Fruit fly (Drosophila melanogaster): ENCODE data around the gene GABPI.

GABPI gene

DNA sequence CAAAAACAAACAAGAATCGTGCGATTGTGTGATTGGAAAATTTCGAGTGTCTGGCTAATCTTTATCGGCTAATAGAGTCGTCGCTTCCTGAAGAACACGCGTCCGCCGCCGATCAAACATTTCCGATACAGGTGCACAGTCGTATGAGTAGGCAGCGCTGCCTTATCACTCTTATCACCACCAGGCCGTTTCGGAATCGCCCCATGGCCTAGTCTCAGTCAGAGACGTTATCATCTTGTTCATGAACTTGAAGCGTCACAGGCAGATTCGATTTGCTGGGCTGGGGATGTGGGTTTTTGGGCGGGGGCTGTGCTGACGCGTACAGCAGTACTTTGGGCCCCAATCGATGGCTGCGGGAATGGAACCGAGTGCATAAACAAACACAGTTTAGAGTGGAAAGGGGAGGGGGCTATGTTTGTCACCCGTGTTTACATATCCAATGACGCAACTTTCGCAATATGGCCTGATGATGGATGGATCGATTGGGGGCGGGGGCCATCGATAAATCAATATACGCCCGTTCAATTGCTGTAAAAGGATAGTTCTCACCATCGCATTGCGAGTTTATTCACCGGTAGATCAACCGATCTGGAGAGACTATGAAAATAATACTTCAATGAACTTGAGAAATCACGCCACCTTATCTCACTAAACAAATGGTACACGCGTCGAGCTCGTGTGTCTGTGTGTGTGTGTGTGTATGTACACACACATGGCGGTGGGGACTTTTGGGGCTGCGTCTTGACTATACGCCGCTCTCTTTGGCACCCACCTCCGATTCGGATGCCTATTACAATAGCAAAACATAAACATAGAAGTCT lies 27.8 kb downstream of the GABPI start:
- TF ChIP-seq CG17801 (GFP tag; optimal IDR thresholded peaks at IDR 0.05; ENCODE audit: partially characterized antibody), result peak; percentile 8

DNA sequence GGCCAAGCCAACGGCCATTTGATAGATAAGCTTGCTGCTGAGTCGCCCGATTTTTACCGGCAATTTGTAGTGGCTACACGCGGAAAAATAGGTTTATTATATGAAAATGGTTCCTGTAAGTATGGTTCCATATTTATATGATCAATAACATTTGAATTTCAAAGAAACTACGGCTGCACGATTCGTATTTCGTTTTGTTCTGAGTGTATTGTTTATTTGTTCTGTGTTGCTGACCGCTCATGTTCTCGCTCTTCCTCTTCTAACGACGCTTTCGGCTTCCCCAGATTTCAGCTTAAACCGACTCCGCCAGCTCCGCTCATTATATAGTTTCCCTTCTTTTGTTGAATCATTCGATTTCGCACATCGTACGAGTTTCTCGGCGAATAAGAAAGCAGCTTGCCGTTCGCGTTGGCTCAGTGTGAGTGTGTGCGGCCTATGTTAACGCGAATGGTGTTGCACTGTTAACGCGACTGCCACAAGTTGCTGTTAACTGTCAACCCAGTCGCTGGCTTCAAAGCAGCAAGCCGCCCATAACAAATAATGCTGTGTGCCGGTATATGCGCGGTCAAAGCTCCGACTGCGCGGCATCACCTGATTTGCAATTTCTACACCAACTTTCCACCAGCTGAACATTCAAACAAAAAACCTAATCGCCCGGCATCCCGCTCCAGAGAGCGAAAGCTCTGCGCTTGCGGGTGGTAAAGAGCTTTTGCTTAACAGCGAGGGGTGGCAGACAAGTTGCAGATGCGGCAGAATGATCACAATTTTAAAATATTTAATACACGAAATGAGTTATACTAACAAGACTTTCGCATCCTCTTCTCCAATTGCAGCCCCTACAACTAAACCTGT lies 28.7 kb downstream of the GABPI start:
- peak; percentile 80 for TF ChIP-seq CG17801 (GFP tag; optimal IDR thresholded peaks at IDR 0.05; ENCODE audit: partially characterized antibody)

DNA sequence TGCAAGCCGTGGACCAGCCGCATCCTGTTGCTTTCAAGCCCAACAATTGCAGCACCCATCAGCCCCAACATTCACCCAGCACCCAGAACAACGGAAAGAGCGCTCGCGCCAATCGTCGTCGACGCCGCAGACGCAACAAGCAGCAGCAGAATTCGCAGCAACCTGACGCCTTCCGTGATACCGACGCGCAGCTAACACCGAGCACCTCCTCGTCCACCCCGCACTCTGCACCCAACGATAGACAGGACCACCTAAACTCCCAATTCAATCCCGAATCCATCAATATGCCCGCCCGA lies 29.2 kb downstream of the GABPI start:
- no peak for TF ChIP-seq CG17801 (GFP tag; optimal IDR thresholded peaks at IDR 0.05; ENCODE audit: partially characterized antibody)

DNA sequence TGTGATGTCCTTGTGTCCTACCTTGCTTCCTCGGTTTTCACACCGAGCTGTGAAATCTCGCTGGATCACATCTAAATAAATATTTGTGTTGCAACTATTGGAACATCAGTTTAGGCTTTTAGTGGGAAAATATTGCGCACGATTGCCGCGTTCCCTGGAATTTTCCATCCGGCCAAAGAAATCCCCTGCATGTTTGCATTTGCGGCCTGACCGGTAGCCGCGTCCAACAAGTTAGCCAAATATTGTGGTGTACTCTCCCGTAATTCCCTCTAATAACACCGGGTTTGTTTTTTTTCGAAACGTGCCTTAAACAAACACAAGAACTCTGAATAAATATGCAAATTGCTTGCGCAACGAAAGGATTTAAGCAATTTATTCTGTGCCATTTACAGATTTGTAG lies 48.4 kb downstream of the GABPI start:
- no peak for TF ChIP-seq CG17801 (GFP tag; optimal IDR thresholded peaks at IDR 0.05; ENCODE audit: partially characterized antibody)

Measured in ovary, adult (tissue).